Worm (Caenorhabditis elegans) whole organism, L4 larva: ENCODE data around the gene lin-36.

Experiments used
- T20F7.1 ChIP-seq: fragments of 200-800 bp; sonication (Bioruptor generic); optimal IDR thresholded peaks from 2 replicates; lab custom pipeline; 2018; ENCODE audit warnings: mild to moderate bottlenecking, missing genetic modification characterization, missing compliant biosample characterization
- spr-3 ChIP-seq: fragments of 200-800 bp; sonication (Bioruptor generic); optimal IDR thresholded peaks from 2 replicates; lab custom pipeline; 2018; ENCODE audit warnings: mild to moderate bottlenecking, missing genetic modification characterization, missing compliant biosample characterization

DNA sequence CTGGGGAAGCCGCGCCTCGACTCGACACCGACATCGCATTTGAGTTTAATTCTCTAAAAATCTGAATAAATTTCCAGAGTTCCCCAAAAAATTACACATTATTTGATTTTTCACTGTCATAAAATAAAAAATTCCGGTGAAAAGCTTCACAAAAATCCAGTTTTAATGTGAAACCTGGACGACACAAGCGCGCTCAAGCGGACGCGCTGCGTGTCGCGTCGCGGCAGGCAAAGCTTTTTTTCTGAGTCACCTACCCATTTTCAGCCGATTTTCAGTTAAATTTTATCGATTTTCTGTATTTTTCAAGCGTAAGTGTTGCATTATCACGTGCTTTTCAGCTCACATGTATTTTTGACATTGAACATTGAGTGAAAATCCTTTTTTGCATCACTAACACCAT lies 10.9 kb downstream of the lin-36 start, which contains the start of gene cit-1.1:
- TF ChIP-seq T20F7.1 (GFP tag; lab: Kevin White, UChicago) (no peak), spr-3 (GFP tag; lab: Kevin White, UChicago) (no peak)
